Worm (Caenorhabditis elegans): ENCODE results near the gene cyc-2.2.

ce11 chrV:12596795-12597194 is 15.2 kb downstream of the cyc-2.2 start:
- TF ChIP-seq dao-5 (tag; optimal IDR thresholded peaks at IDR 0.05) (peak; percentile 55), W03F9.2 (tag; optimal IDR thresholded peaks at IDR 0.05) (no peak)
